Fruit fly (Drosophila melanogaster) whole organism, embryonic: ENCODE measurements around the gene Polr1D.

Experiments
- Abd-B ChIP-seq: fragments of 200-800 bp; sonication (Bioruptor generic); optimal IDR thresholded peaks from 2 replicates; lab custom pipeline; 2018; ENCODE audit warnings: missing biosample characterization, mild to moderate bottlenecking, missing genetic modification characterization, moderate library complexity
- Atf6 ChIP-seq: fragments of 200-800 bp; sonication (Bioruptor generic); IDR thresholded peaks from 2 replicates; pipeline ENCODE4 v1.3.6; 2022; ENCODE audit warnings: missing biosample characterization, missing genetic modification characterization
- B-H1 ChIP-seq: fragments of 200-800 bp; sonication (Bioruptor generic); IDR thresholded peaks from 3 replicates; pipeline ENCODE4 v1.3.6; 2022; ENCODE audit warnings: missing biosample characterization, missing genetic modification characterization
- Bgb ChIP-seq: fragments of 200-800 bp; sonication (Bioruptor generic); IDR thresholded peaks from 2 replicates; pipeline ENCODE4 v1.3.6; 2022; ENCODE audit warnings: missing biosample characterization, missing genetic modification characterization; ENCODE audit not compliant: partially characterized antibody
- CG10959 ChIP-seq: fragments of 200-800 bp; sonication (Bioruptor generic); IDR thresholded peaks from 2 replicates; pipeline ENCODE4 v1.3.6; 2022; ENCODE audit warnings: missing biosample characterization, missing genetic modification characterization
- CG11085 ChIP-seq: fragments of 200-800 bp; sonication (Bioruptor generic); IDR thresholded peaks from 2 replicates; pipeline ENCODE4 v1.3.6; 2022; ENCODE audit warnings: missing biosample characterization, missing genetic modification characterization
- CG11398 ChIP-seq: fragments of 200-800 bp; sonication (Bioruptor generic); optimal IDR thresholded peaks from 2 replicates; lab custom pipeline; 2016; ENCODE audit warnings: missing biosample characterization, missing genetic modification characterization
- CG1647 ChIP-seq: fragments of 200-800 bp; sonication (Bioruptor generic); optimal IDR thresholded peaks from 3 replicates; lab custom pipeline; 2016; ENCODE audit warnings: missing biosample characterization, missing genetic modification characterization
- CG16863 ChIP-seq: fragments of 200-800 bp; sonication (Bioruptor generic); optimal IDR thresholded peaks from 3 replicates; lab custom pipeline; 2016; ENCODE audit warnings: missing biosample characterization, missing genetic modification characterization
- CG18599 ChIP-seq: fragments of 200-800 bp; sonication (Bioruptor generic); optimal IDR thresholded peaks from 3 replicates; lab custom pipeline; 2017; ENCODE audit warnings: missing biosample characterization, missing genetic modification characterization, mild to moderate bottlenecking, moderate library complexity, missing genetic modification reagents
- CG30020 ChIP-seq: fragments of 200-800 bp; optimal IDR thresholded peaks from 2 replicates; lab custom pipeline; 2019; ENCODE audit warnings: missing biosample characterization, mild to moderate bottlenecking, missing genetic modification characterization, moderate library complexity
- CG5180 ChIP-seq: fragments of 200-800 bp; sonication (Bioruptor generic); optimal IDR thresholded peaks from 3 replicates; lab custom pipeline; 2017; ENCODE audit warnings: missing biosample characterization, missing genetic modification characterization, mild to moderate bottlenecking, moderate library complexity, missing genetic modification reagents
- CG6272 ChIP-seq: fragments of 200-800 bp; sonication (Bioruptor generic); IDR thresholded peaks from 2 replicates; pipeline ENCODE4 v1.3.6; 2022; ENCODE audit warnings: missing biosample characterization, missing genetic modification characterization
- CG6813 ChIP-seq: fragments of 200-800 bp; sonication (Bioruptor generic); optimal IDR thresholded peaks from 2 replicates; lab custom pipeline; 2017; ENCODE audit warnings: missing biosample characterization, missing genetic modification characterization, mild to moderate bottlenecking, moderate library complexity, missing genetic modification reagents
- CG6854 ChIP-seq: fragments of 200-800 bp; sonication (Bioruptor generic); optimal IDR thresholded peaks from 3 replicates; lab custom pipeline; 2017; ENCODE audit warnings: missing biosample characterization, mild to moderate bottlenecking, missing genetic modification characterization
- CG7987 ChIP-seq: fragments of 200-800 bp; sonication (Bioruptor generic); optimal IDR thresholded peaks from 2 replicates; lab custom pipeline; 2018; ENCODE audit warnings: missing biosample characterization, mild to moderate bottlenecking, missing genetic modification characterization, moderate library complexity
- CG8290 ChIP-seq, 3 experiments: fragments of 200-800 bp; sonication (Bioruptor generic); optimal IDR thresholded peaks; 2 replicates each; lab custom pipeline; 2016 to 2019; ENCODE audit warnings: missing biosample characterization in 3 of 3, missing genetic modification characterization in 3 of 3, mild to moderate bottlenecking in 2 of 3, moderate library complexity in 1 of 3
- CG9932 ChIP-seq: fragments of 200-800 bp; sonication (Bioruptor generic); IDR thresholded peaks from 2 replicates; pipeline ENCODE4 v1.3.6; 2022; ENCODE audit warnings: missing biosample characterization, missing genetic modification characterization
- Dad ChIP-seq: fragments of 200-800 bp; sonication (Bioruptor generic); optimal IDR thresholded peaks from 3 replicates; lab custom pipeline; 2016; ENCODE audit warnings: missing biosample characterization, missing genetic modification characterization
- Deaf1 ChIP-seq: fragments of 200-800 bp; optimal IDR thresholded peaks from 3 replicates; lab custom pipeline; 2019; ENCODE audit warnings: missing biosample characterization, mild to moderate bottlenecking, missing genetic modification characterization, moderate library complexity
- Doc2 ChIP-seq: fragments of 200-800 bp; sonication (Bioruptor generic); IDR thresholded peaks from 2 replicates; pipeline ENCODE4 v1.3.6; 2022; ENCODE audit warnings: missing biosample characterization, missing genetic modification characterization
- HmgZ ChIP-seq: fragments of 200-800 bp; sonication (Bioruptor generic); optimal IDR thresholded peaks from 2 replicates; lab custom pipeline; 2018; ENCODE audit warnings: missing biosample characterization, mild to moderate bottlenecking, missing genetic modification characterization
- Hmx ChIP-seq: fragments of 200-800 bp; sonication (Bioruptor generic); optimal IDR thresholded peaks from 2 replicates; lab custom pipeline; 2016; ENCODE audit warnings: missing biosample characterization, missing genetic modification characterization
- Kr ChIP-seq: fragments of 200-800 bp; sonication (Bioruptor generic); optimal IDR thresholded peaks from 2 replicates; lab custom pipeline; 2017; ENCODE audit warnings: missing biosample characterization, mild to moderate bottlenecking, missing genetic modification characterization
- Ptx1 ChIP-seq: fragments of 200-800 bp; sonication (Bioruptor generic); IDR thresholded peaks from 2 replicates; pipeline ENCODE4 v1.3.6; 2022; ENCODE audit warnings: missing biosample characterization, missing genetic modification characterization
- Ravus ChIP-seq: fragments of 200-800 bp; sonication (Bioruptor generic); IDR thresholded peaks from 2 replicates; pipeline ENCODE4 v1.3.6; 2022; ENCODE audit warnings: missing biosample characterization, missing genetic modification characterization
- Six4 ChIP-seq: fragments of 200-800 bp; sonication (Bioruptor generic); optimal IDR thresholded peaks from 2 replicates; lab custom pipeline; 2016; ENCODE audit warnings: missing biosample characterization, missing genetic modification characterization
- Sry-δ ChIP-seq: fragments of 200-800 bp; sonication (Bioruptor generic); optimal IDR thresholded peaks from 2 replicates; lab custom pipeline; 2016; ENCODE audit warnings: missing biosample characterization, missing genetic modification characterization
- Ssrp ChIP-seq: fragments of 200-800 bp; sonication (Bioruptor generic); optimal IDR thresholded peaks from 2 replicates; lab custom pipeline; 2018; ENCODE audit warnings: missing biosample characterization, mild to moderate bottlenecking, missing genetic modification characterization, moderate library complexity
- abd-A ChIP-seq: fragments of 200-800 bp; sonication (Bioruptor generic); optimal IDR thresholded peaks from 3 replicates; lab custom pipeline; 2019; ENCODE audit warnings: missing biosample characterization, mild to moderate bottlenecking, missing genetic modification characterization, moderate library complexity
- bbx ChIP-seq: fragments of 200-800 bp; sonication (Bioruptor generic); IDR thresholded peaks from 2 replicates; pipeline ENCODE4 v1.3.6; 2022; ENCODE audit warnings: missing biosample characterization, missing genetic modification characterization; ENCODE audit not compliant: partially characterized antibody
- cad ChIP-seq: fragments of >200 bp; optimal IDR thresholded peaks from 2 replicates; lab custom pipeline; 2017; ENCODE audit warnings: missing biosample characterization, missing genetic modification characterization
- chm ChIP-seq: fragments of 200-800 bp; sonication (Bioruptor generic); IDR thresholded peaks from 2 replicates; pipeline ENCODE4 v1.3.6; 2022; ENCODE audit warnings: missing biosample characterization, missing genetic modification characterization
- danr ChIP-seq: fragments of 200-800 bp; sonication (Bioruptor generic); IDR thresholded peaks from 2 replicates; pipeline ENCODE4 v1.3.6; 2022; ENCODE audit warnings: missing biosample characterization, missing genetic modification characterization
- dmrt99B ChIP-seq: fragments of 200-800 bp; sonication (Bioruptor generic); optimal IDR thresholded peaks from 2 replicates; lab custom pipeline; 2018; ENCODE audit warnings: missing biosample characterization, mild to moderate bottlenecking, missing genetic modification characterization, moderate library complexity
- fd102C ChIP-seq: fragments of 200-800 bp; sonication (Bioruptor generic); optimal IDR thresholded peaks from 2 replicates; lab custom pipeline; 2018; ENCODE audit warnings: missing biosample characterization, mild to moderate bottlenecking, missing genetic modification characterization, moderate library complexity
- gcm2 ChIP-seq: fragments of 200-800 bp; sonication (Bioruptor generic); optimal IDR thresholded peaks from 2 replicates; lab custom pipeline; 2016; ENCODE audit warnings: missing biosample characterization, missing genetic modification characterization
- grn ChIP-seq: fragments of 200-800 bp; sonication (Bioruptor generic); optimal IDR thresholded peaks from 3 replicates; lab custom pipeline; 2017; ENCODE audit warnings: missing biosample characterization, missing genetic modification characterization
- lbe ChIP-seq: fragments of 200-800 bp; sonication (Bioruptor generic); optimal IDR thresholded peaks from 2 replicates; lab custom pipeline; 2016; ENCODE audit warnings: missing biosample characterization, mild to moderate bottlenecking, missing genetic modification characterization
- luna ChIP-seq: fragments of 200-800 bp; sonication (Bioruptor generic); optimal IDR thresholded peaks from 2 replicates; lab custom pipeline; 2016; ENCODE audit warnings: missing biosample characterization, missing genetic modification characterization
- mld ChIP-seq: fragments of 200-800 bp; sonication (Bioruptor generic); IDR thresholded peaks from 3 replicates; pipeline ENCODE4 v1.3.6; 2022; ENCODE audit warnings: missing biosample characterization, missing genetic modification characterization; ENCODE audit not compliant: partially characterized antibody
- nerfin-1 ChIP-seq: fragments of 200-800 bp; sonication (Bioruptor generic); optimal IDR thresholded peaks from 3 replicates; lab custom pipeline; 2019; ENCODE audit warnings: missing biosample characterization, mild to moderate bottlenecking, missing genetic modification characterization, moderate library complexity
- p53 ChIP-seq: fragments of 200-800 bp; sonication (Bioruptor generic); optimal IDR thresholded peaks from 2 replicates; lab custom pipeline; 2016; ENCODE audit warnings: missing biosample characterization, missing genetic modification characterization
- phol ChIP-seq: fragments of 200-800 bp; sonication (Bioruptor generic); optimal IDR thresholded peaks from 3 replicates; lab custom pipeline; 2018; ENCODE audit warnings: missing biosample characterization, mild to moderate bottlenecking, missing genetic modification characterization, moderate library complexity
- sna ChIP-seq: fragments of 200-800 bp; sonication (Bioruptor generic); IDR thresholded peaks from 2 replicates; pipeline ENCODE4 v1.3.6; 2022; ENCODE audit warnings: missing biosample characterization, missing genetic modification characterization; ENCODE audit not compliant: partially characterized antibody
- sob ChIP-seq: fragments of 200-800 bp; sonication (Bioruptor generic); IDR thresholded peaks from 2 replicates; pipeline ENCODE4 v1.3.6; 2022; ENCODE audit warnings: missing biosample characterization, missing genetic modification characterization
- stc ChIP-seq: fragments of 200-800 bp; sonication (Bioruptor generic); IDR thresholded peaks from 2 replicates; pipeline ENCODE4 v1.3.6; 2022; ENCODE audit warnings: missing biosample characterization, missing genetic modification characterization
- toy ChIP-seq: fragments of 200-800 bp; sonication (Bioruptor generic); IDR thresholded peaks from 2 replicates; pipeline ENCODE4 v1.3.6; 2022; ENCODE audit warnings: missing biosample characterization, missing genetic modification characterization
- tx ChIP-seq: fragments of 200-800 bp; sonication (Bioruptor generic); optimal IDR thresholded peaks from 2 replicates; lab custom pipeline; 2016; ENCODE audit warnings: missing biosample characterization, missing genetic modification characterization
- wor ChIP-seq: fragments of 200-800 bp; sonication (Bioruptor generic); IDR thresholded peaks from 2 replicates; pipeline ENCODE4 v1.3.6; 2022; ENCODE audit warnings: missing biosample characterization, missing genetic modification characterization
- zfh2 ChIP-seq: fragments of 200-800 bp; sonication (Bioruptor generic); optimal IDR thresholded peaks from 2 replicates; lab custom pipeline; 2016; ENCODE audit warnings: missing biosample characterization, missing genetic modification characterization

Gene Polr1D

dm6 chr2L:19154893-19155389, 19.9 kb upstream of the Polr1D start (continued):
- TF ChIP-seq chm (GFP tag; lab: Robert Waterston, UW) (no peak), CG10959 (GFP tag; lab: Robert Waterston, UW) (no peak), toy (GFP tag; lab: Robert Waterston, UW) (no peak), dmrt99B (tag; lab: Kevin White, UChicago) (no peak), mld (GFP tag; lab: Robert Waterston, UW) (no peak), CG5180 (peak; percentile 28), CG11085 (GFP tag; lab: Robert Waterston, UW) (no peak), zfh2 (GFP tag; lab: Kevin White, UChicago) (no peak), Dad (GFP tag; lab: Kevin White, UChicago) (no peak), B-H1 (GFP tag; lab: Robert Waterston, UW) (no peak), CG6813 (no peak), stc (no peak), CG16863 (no peak), CG6854 (no peak), Doc2 (GFP tag; lab: Robert Waterston, UW) (no peak), CG18599 (GFP tag; lab: Kevin White, UChicago) (peak; percentile 17), sna (no peak), danr (no peak), CG11398 (GFP tag; lab: Kevin White, UChicago) (no peak), Abd-B (GFP tag; lab: Kevin White, UChicago) (peak; percentile 57), CG7987 (GFP tag; lab: Kevin White, UChicago) (no peak), sob (GFP tag; lab: Robert Waterston, UW) (no peak), luna (GFP tag; lab: Kevin White, UChicago) (no peak), Kr (peak; percentile 86), CG8290 (GFP tag; optimal IDR thresholded peaks at IDR 0.05; lab: Kevin White, UChicago) (no peak), CG8290 (tag; optimal IDR thresholded peaks at IDR 0.05; lab: Kevin White, UChicago) (peak in 1 of 2 experiments; percentile 31), Atf6 (GFP tag; lab: Robert Waterston, UW) (no peak), CG30020 (no peak), fd102C (GFP tag; lab: Kevin White, UChicago) (no peak), gcm2 (GFP tag; lab: Kevin White, UChicago) (no peak), lbe (no peak), CG1647 (no peak), Bgb (GFP tag; lab: Robert Waterston, UW) (no peak), Ptx1 (GFP tag; lab: Robert Waterston, UW) (no peak), nerfin-1 (tag; lab: Kevin White, UChicago) (no peak), abd-A (peak; percentile 78), cad (GFP tag; lab: Kevin White, UChicago) (peak; percentile 93), p53 (no peak), Six4 (GFP tag; lab: Kevin White, UChicago) (peak; percentile 14), tx (GFP tag; lab: Kevin White, UChicago) (no peak), Deaf1 (tag; lab: Kevin White, UChicago) (peak; percentile 13), Hmx (GFP tag; lab: Kevin White, UChicago) (no peak), bbx (GFP tag; lab: Robert Waterston, UW) (no peak), Ravus (GFP tag; lab: Robert Waterston, UW) (no peak), wor (GFP tag; lab: Robert Waterston, UW) (no peak), Sry-δ (GFP tag; lab: Kevin White, UChicago) (no peak), grn (GFP tag; lab: Kevin White, UChicago) (peak; percentile 42), HmgZ (tag; lab: Kevin White, UChicago) (no peak), Ssrp (no peak), CG9932 (GFP tag; lab: Robert Waterston, UW) (no peak), phol (tag; lab: Kevin White, UChicago) (no peak), CG6272 (GFP tag; lab: Robert Waterston, UW) (no peak)
